Fruit fly (Drosophila melanogaster) whole organism, adult: ENCODE measurements around the gene CG31103.

Experiments used
- CG11617 ChIP-seq: fragments of 200-800 bp; sonication (Bioruptor generic); optimal IDR thresholded peaks from 2 replicates; lab custom pipeline; 2017; ENCODE audit warnings: mild to moderate bottlenecking, missing biosample characterization, missing genetic modification reagents, missing genetic modification characterization
- CG12768 ChIP-seq: fragments of 200-800 bp; sonication (Bioruptor generic); optimal IDR thresholded peaks from 2 replicates; lab custom pipeline; 2017; ENCODE audit warnings: missing biosample characterization, missing genetic modification characterization, mild to moderate bottlenecking, moderate library complexity, missing genetic modification reagents
- CG14711 ChIP-seq: fragments of 200-800 bp; sonication (Bioruptor generic); optimal IDR thresholded peaks from 2 replicates; lab custom pipeline; 2018; ENCODE audit warnings: missing biosample characterization, mild to moderate bottlenecking, missing genetic modification characterization, moderate library complexity
- CG1620 ChIP-seq: fragments of 200-800 bp; sonication (Bioruptor generic); optimal IDR thresholded peaks from 2 replicates; lab custom pipeline; 2016; ENCODE audit warnings: missing biosample characterization, missing genetic modification characterization
- CG33017 ChIP-seq: fragments of 200-800 bp; sonication (Bioruptor generic); optimal IDR thresholded peaks from 2 replicates; lab custom pipeline; 2018; ENCODE audit warnings: missing biosample characterization, mild to moderate bottlenecking, missing genetic modification characterization, moderate library complexity
- CG5204 ChIP-seq: fragments of 200-800 bp; sonication (Bioruptor generic); optimal IDR thresholded peaks from 2 replicates; lab custom pipeline; 2016; ENCODE audit warnings: missing biosample characterization, missing genetic modification characterization
- CG7045 ChIP-seq: fragments of 200-800 bp; sonication (Bioruptor generic); optimal IDR thresholded peaks from 2 replicates; lab custom pipeline; 2017; ENCODE audit warnings: missing biosample characterization, mild to moderate bottlenecking, missing genetic modification characterization
- CG7101 ChIP-seq: fragments of 200-800 bp; sonication (Bioruptor generic); optimal IDR thresholded peaks from 2 replicates; lab custom pipeline; 2018; ENCODE audit warnings: missing biosample characterization, mild to moderate bottlenecking, missing genetic modification characterization, moderate library complexity
- Clk ChIP-seq: fragments of 200-800 bp; sonication (Bioruptor generic); optimal IDR thresholded peaks from 2 replicates; lab custom pipeline; 2017; ENCODE audit warnings: missing biosample characterization, missing genetic modification characterization
- Crg-1 ChIP-seq: fragments of 200-800 bp; sonication (Bioruptor generic); optimal IDR thresholded peaks from 2 replicates; lab custom pipeline; 2016; ENCODE audit warnings: missing biosample characterization, missing genetic modification characterization
- Hr96 ChIP-seq: fragments of 200-800 bp; sonication (Bioruptor generic); optimal IDR thresholded peaks from 2 replicates; lab custom pipeline; 2016; ENCODE audit warnings: missing biosample characterization, missing genetic modification characterization
- Mnt ChIP-seq: fragments of 200-800 bp; sonication (Bioruptor generic); optimal IDR thresholded peaks from 2 replicates; lab custom pipeline; 2016; ENCODE audit warnings: missing biosample characterization, mild to moderate bottlenecking, missing genetic modification characterization
- bab1 ChIP-seq: fragments of 200-800 bp; sonication (Bioruptor generic); optimal IDR thresholded peaks from 3 replicates; lab custom pipeline; 2019; ENCODE audit warnings: missing biosample characterization, mild to moderate bottlenecking, missing genetic modification characterization, moderate library complexity
- cic ChIP-seq: fragments of 200-800 bp; sonication (Bioruptor generic); optimal IDR thresholded peaks from 2 replicates; lab custom pipeline; 2017; ENCODE audit warnings: missing biosample characterization, mild to moderate bottlenecking, missing genetic modification characterization, moderate library complexity
- cnc ChIP-seq, 2 experiments: fragments of >200 bp; optimal IDR thresholded peaks; 2 replicates each; lab custom pipeline; 2017
- kay ChIP-seq: fragments of 200-800 bp; sonication (Bioruptor generic); peaks from one replicate; lab custom pipeline; 2016; ENCODE audit warnings: missing biosample characterization, missing genetic modification characterization, borderline replicate concordance
- ovo ChIP-seq: fragments of 200-800 bp; sonication (Bioruptor generic); optimal IDR thresholded peaks from 2 replicates; lab custom pipeline; 2016; ENCODE audit warnings: missing biosample characterization, missing genetic modification characterization
- pad ChIP-seq: fragments of 200-800 bp; sonication (Bioruptor generic); optimal IDR thresholded peaks from 3 replicates; lab custom pipeline; 2017; ENCODE audit warnings: missing biosample characterization, missing genetic modification characterization, mild to moderate bottlenecking, moderate library complexity, missing genetic modification reagents
- tj ChIP-seq: fragments of 200-800 bp; sonication (Bioruptor generic); optimal IDR thresholded peaks from 3 replicates; lab custom pipeline; 2017; ENCODE audit warnings: missing biosample characterization, mild to moderate bottlenecking, missing genetic modification characterization, moderate library complexity
- toe ChIP-seq: fragments of 200-800 bp; sonication (Bioruptor generic); optimal IDR thresholded peaks from 2 replicates; lab custom pipeline; 2016; ENCODE audit warnings: missing biosample characterization, missing genetic modification characterization

CG31103 gene

dm6 chr3R:25181424-25181823 is 37.7 kb upstream of the CG31103 start:
- TF ChIP-seq CG12768 (no peak), Mnt (GFP tag; lab: Kevin White, UChicago) (no peak), tj (no peak), toe (GFP tag; lab: Kevin White, UChicago) (no peak), Hr96 (GFP tag; lab: Kevin White, UChicago) (no peak), CG7101 (tag; lab: Kevin White, UChicago) (no peak), pad (GFP tag; lab: Kevin White, UChicago) (no peak), Crg-1 (GFP tag; lab: Kevin White, UChicago) (no peak), CG14711 (tag; lab: Kevin White, UChicago) (no peak), Clk (GFP tag; lab: Kevin White, UChicago) (no peak), cnc (optimal IDR thresholded peaks at IDR 0.05; lab: Kevin White, UChicago) (no peak), CG7045 (GFP tag; lab: Kevin White, UChicago) (no peak), CG5204 (no peak)

dm6 chr3R:25183484-25184442 is 35.4 kb upstream of the CG31103 start, which contains the start of gene dan:
Gene dan, plus strand, starts transcription at chr3R:25184383.
- TF ChIP-seq Clk (GFP tag; lab: Kevin White, UChicago): no peak
- no peak for TF ChIP-seq Mnt (GFP tag; lab: Kevin White, UChicago)
- TF ChIP-seq CG7101 (tag; lab: Kevin White, UChicago): no peak
- no peak for TF ChIP-seq CG11617
- TF ChIP-seq CG33017 (tag; lab: Kevin White, UChicago): no peak
- no peak for TF ChIP-seq CG14711 (tag; lab: Kevin White, UChicago)
- TF ChIP-seq CG12768: no peak
- TF ChIP-seq toe (GFP tag; lab: Kevin White, UChicago): no peak
- TF ChIP-seq bab1 (GFP tag; lab: Kevin White, UChicago): no peak
- no peak for TF ChIP-seq pad (GFP tag; lab: Kevin White, UChicago)
- no peak for TF ChIP-seq cnc (optimal IDR thresholded peaks at IDR 0.05; lab: Kevin White, UChicago)
- TF ChIP-seq CG5204: no peak
- no peak for TF ChIP-seq cic (GFP tag; lab: Kevin White, UChicago)
- no peak for TF ChIP-seq CG1620 (GFP tag; lab: Kevin White, UChicago)
- no peak for TF ChIP-seq Hr96 (GFP tag; lab: Kevin White, UChicago)
- no peak for TF ChIP-seq CG7045 (GFP tag; lab: Kevin White, UChicago)

- TF ChIP-seq CG14711 (tag; lab: Kevin White, UChicago) (no peak), Mnt (GFP tag; lab: Kevin White, UChicago) (no peak), bab1 (GFP tag; lab: Kevin White, UChicago) (no peak), CG1620 (GFP tag; lab: Kevin White, UChicago) (no peak), toe (GFP tag; lab: Kevin White, UChicago) (no peak), cic (GFP tag; lab: Kevin White, UChicago) (no peak), pad (GFP tag; lab: Kevin White, UChicago) (no peak), ovo (no peak), Crg-1 (GFP tag; lab: Kevin White, UChicago) (no peak), CG5204 (no peak), CG12768 (no peak), CG33017 (tag; lab: Kevin White, UChicago) (no peak), Clk (GFP tag; lab: Kevin White, UChicago) (no peak), CG7101 (tag; lab: Kevin White, UChicago) (no peak), Hr96 (GFP tag; lab: Kevin White, UChicago) (no peak), cnc (optimal IDR thresholded peaks at IDR 0.05; lab: Kevin White, UChicago) (no peak), CG7045 (GFP tag; lab: Kevin White, UChicago) (no peak), tj (no peak), CG11617 (no peak), kay (no peak)
Measured at dm6 chr3R:25184540-25184939, 34.6 kb upstream of the CG31103 start.

- TF ChIP-seq pad (GFP tag; lab: Kevin White, UChicago) (no peak), toe (GFP tag; lab: Kevin White, UChicago) (no peak), Hr96 (GFP tag; lab: Kevin White, UChicago) (no peak), bab1 (GFP tag; lab: Kevin White, UChicago) (no peak), cic (GFP tag; lab: Kevin White, UChicago) (no peak), Clk (GFP tag; lab: Kevin White, UChicago) (no peak), Crg-1 (GFP tag; lab: Kevin White, UChicago) (no peak), CG12768 (no peak), CG11617 (no peak), cnc (optimal IDR thresholded peaks at IDR 0.05; lab: Kevin White, UChicago) (no peak), tj (no peak), ovo (no peak), CG33017 (tag; lab: Kevin White, UChicago) (no peak), CG7101 (tag; lab: Kevin White, UChicago) (no peak), CG5204 (no peak), Mnt (GFP tag; lab: Kevin White, UChicago) (no peak), CG14711 (tag; lab: Kevin White, UChicago) (no peak)
Measured at dm6 chr3R:25188990-25189389, 30.1 kb upstream of the CG31103 start.

- TF ChIP-seq CG11617: peak; percentile 26
- TF ChIP-seq ovo: no peak
- peak; percentile 50 for TF ChIP-seq bab1 (GFP tag; lab: Kevin White, UChicago)
- TF ChIP-seq Hr96 (GFP tag; lab: Kevin White, UChicago): peak; percentile 43
- no peak for TF ChIP-seq CG12768
- TF ChIP-seq CG1620 (GFP tag; lab: Kevin White, UChicago): no peak
- TF ChIP-seq CG5204: peak; percentile 39
- TF ChIP-seq Clk (GFP tag; lab: Kevin White, UChicago): no peak
- TF ChIP-seq CG7045 (GFP tag; lab: Kevin White, UChicago): no peak
- TF ChIP-seq toe (GFP tag; lab: Kevin White, UChicago): peak; percentile 35
- TF ChIP-seq pad (GFP tag; lab: Kevin White, UChicago): no peak
- TF ChIP-seq kay: no peak
- TF ChIP-seq cic (GFP tag; lab: Kevin White, UChicago): no peak
- peak; percentile 30 for TF ChIP-seq CG33017 (tag; lab: Kevin White, UChicago)
- no peak for TF ChIP-seq tj
- TF ChIP-seq cnc (optimal IDR thresholded peaks at IDR 0.05; lab: Kevin White, UChicago): no peak
- TF ChIP-seq CG7101 (tag; lab: Kevin White, UChicago): peak; percentile 36
- TF ChIP-seq Mnt (GFP tag; lab: Kevin White, UChicago): no peak
- TF ChIP-seq Crg-1 (GFP tag; lab: Kevin White, UChicago): no peak
- no peak for TF ChIP-seq CG14711 (tag; lab: Kevin White, UChicago)
Measured at dm6 chr3R:25193726-25194204, 25.4 kb upstream of the CG31103 start, which contains the start of gene lobo. Gene lobo, minus strand, starts transcription at chr3R:25193776.
